Worm (Caenorhabditis elegans) whole organism, L3 larva: ENCODE data around the gene exc-1.

Experiments used
- R02D3.7 ChIP-seq: fragments of 150-350 bp; optimal IDR thresholded peaks from 2 replicates; lab custom pipeline; 2014; ENCODE audit warnings: missing biosample characterization, missing genetic modification characterization
- ZK546.5 ChIP-seq: sonication (generic microtip); optimal IDR thresholded peaks from 2 replicates; lab custom pipeline; 2017; ENCODE audit warnings: missing biosample characterization, missing genetic modification characterization
- ama-1 ChIP-seq: fragments of 150-350 bp; optimal IDR thresholded peaks from 2 replicates; lab custom pipeline; 2018
- ceh-16 ChIP-seq: sonication (generic microtip); optimal IDR thresholded peaks from 2 replicates; lab custom pipeline; 2017; ENCODE audit warnings: missing biosample characterization, missing genetic modification characterization
- ceh-28 ChIP-seq: fragments of 150-350 bp; optimal IDR thresholded peaks from 2 replicates; lab custom pipeline; 2014; ENCODE audit warnings: missing biosample characterization, missing genetic modification reagents, missing genetic modification characterization
- ceh-82 ChIP-seq: fragments of 150-350 bp; optimal IDR thresholded peaks from 2 replicates; lab custom pipeline; 2014; ENCODE audit warnings: missing biosample characterization, missing genetic modification characterization
- ceh-9 ChIP-seq: sonication (generic microtip); optimal IDR thresholded peaks from 2 replicates; lab custom pipeline; 2018; ENCODE audit warnings: missing biosample characterization, missing genetic modification characterization
- daf-12 ChIP-seq: fragments of 150-350 bp; optimal IDR thresholded peaks from 2 replicates; lab custom pipeline; 2014; ENCODE audit warnings: missing biosample characterization, missing genetic modification reagents, missing genetic modification characterization
- egl-5 ChIP-seq: fragments of 150-350 bp; optimal IDR thresholded peaks from 2 replicates; lab custom pipeline; 2017; ENCODE audit warnings: missing biosample characterization, missing genetic modification reagents, missing genetic modification characterization, inconsistent platforms
- elt-2 ChIP-seq: sonication (generic microtip); optimal IDR thresholded peaks from 2 replicates; lab custom pipeline; 2016; ENCODE audit warnings: missing genetic modification reagents, mild to moderate bottlenecking, missing genetic modification characterization, missing compliant biosample characterization
- eor-1 ChIP-seq, 2 experiments: fragments of 150-350 bp; optimal IDR thresholded peaks; 2 replicates each; lab custom pipeline; 2014 to 2018; ENCODE audit warnings: missing biosample characterization in 2 of 2, missing genetic modification characterization in 2 of 2
- fkh-10 ChIP-seq: sonication (generic microtip); optimal IDR thresholded peaks from 2 replicates; lab custom pipeline; 2017; ENCODE audit warnings: missing biosample characterization, missing genetic modification reagents, missing genetic modification characterization
- fkh-2 ChIP-seq: fragments of 150-350 bp; optimal IDR thresholded peaks from 2 replicates; lab custom pipeline; 2014; ENCODE audit warnings: missing biosample characterization, missing genetic modification reagents, missing genetic modification characterization
- fos-1 ChIP-seq: fragments of 150-350 bp; optimal IDR thresholded peaks from 2 replicates; lab custom pipeline; 2014; ENCODE audit warnings: missing biosample characterization, missing genetic modification characterization
- hmg-11 ChIP-seq: sonication (generic microtip); optimal IDR thresholded peaks from 2 replicates; lab custom pipeline; 2016; ENCODE audit warnings: missing genetic modification characterization, missing compliant biosample characterization
- lin-15B ChIP-seq: fragments of 150-350 bp; optimal IDR thresholded peaks from 2 replicates; lab custom pipeline; 2014; ENCODE audit warnings: missing biosample characterization, missing genetic modification characterization
- lin-39 ChIP-seq: fragments of 150-350 bp; optimal IDR thresholded peaks from 2 replicates; lab custom pipeline; 2018; ENCODE audit warnings: missing biosample characterization, missing genetic modification reagents, missing genetic modification characterization
- lsy-12 ChIP-seq: sonication (generic microtip); optimal IDR thresholded peaks from 2 replicates; lab custom pipeline; 2016; ENCODE audit warnings: mild to moderate bottlenecking, missing genetic modification characterization, missing compliant biosample characterization
- mml-1 ChIP-seq: fragments of 150-350 bp; sonication (generic microtip); optimal IDR thresholded peaks from 3 replicates; lab custom pipeline; 2014; ENCODE audit warnings: missing biosample characterization, missing genetic modification characterization
- nfya-1 ChIP-seq: sonication (generic microtip); optimal IDR thresholded peaks from 2 replicates; lab custom pipeline; 2017; ENCODE audit warnings: missing genetic modification characterization, mild to moderate bottlenecking, missing compliant biosample characterization, antibody characterized with exemption, moderate library complexity; ENCODE audit not compliant: insufficient read depth
- nhr-11 ChIP-seq: fragments of 150-350 bp; optimal IDR thresholded peaks from 2 replicates; lab custom pipeline; 2014; ENCODE audit warnings: missing biosample characterization, missing genetic modification characterization
- nhr-12 ChIP-seq: fragments of 150-350 bp; optimal IDR thresholded peaks from 2 replicates; lab custom pipeline; 2014; ENCODE audit warnings: missing biosample characterization, missing genetic modification characterization
- nhr-23 ChIP-seq: fragments of 150-350 bp; optimal IDR thresholded peaks from 2 replicates; lab custom pipeline; 2014; ENCODE audit warnings: missing biosample characterization, missing genetic modification reagents, missing genetic modification characterization
- nhr-237 ChIP-seq: fragments of 150-350 bp; optimal IDR thresholded peaks from 2 replicates; lab custom pipeline; 2014; ENCODE audit warnings: missing biosample characterization, missing genetic modification characterization
- nhr-25 ChIP-seq: sonication (generic microtip); optimal IDR thresholded peaks from 2 replicates; lab custom pipeline; 2017; ENCODE audit warnings: missing biosample characterization, missing genetic modification characterization
- nhr-28 ChIP-seq: fragments of 150-350 bp; optimal IDR thresholded peaks from 2 replicates; lab custom pipeline; 2014; ENCODE audit warnings: missing biosample characterization, missing genetic modification characterization
- nhr-67 ChIP-seq: fragments of 150-350 bp; optimal IDR thresholded peaks from 2 replicates; lab custom pipeline; 2014; ENCODE audit warnings: missing biosample characterization, missing genetic modification characterization
- nhr-76 ChIP-seq: fragments of 150-350 bp; sonication (generic microtip); optimal IDR thresholded peaks from 5 replicates; lab custom pipeline; 2014; ENCODE audit warnings: missing biosample characterization, missing genetic modification characterization
- nhr-77 ChIP-seq: fragments of 150-350 bp; optimal IDR thresholded peaks from 2 replicates; lab custom pipeline; 2014; ENCODE audit warnings: missing biosample characterization, missing genetic modification characterization
- pha-4 ChIP-seq: fragments of 150-350 bp; optimal IDR thresholded peaks from 2 replicates; lab custom pipeline; 2014; ENCODE audit warnings: missing biosample characterization, missing genetic modification reagents, missing genetic modification characterization
- pqm-1 ChIP-seq: fragments of 150-350 bp; optimal IDR thresholded peaks from 2 replicates; lab custom pipeline; 2017; ENCODE audit warnings: missing biosample characterization, missing genetic modification characterization, inconsistent platforms
- sea-2 ChIP-seq: fragments of 150-350 bp; sonication (generic microtip); optimal IDR thresholded peaks from 4 replicates; lab custom pipeline; 2014; ENCODE audit warnings: missing biosample characterization, missing genetic modification reagents, missing genetic modification characterization
- snpc-4 ChIP-seq: fragments of 150-350 bp; optimal IDR thresholded peaks from 2 replicates; lab custom pipeline; 2014; ENCODE audit warnings: missing biosample characterization, missing genetic modification characterization
- tbx-2 ChIP-seq: sonication (generic microtip); optimal IDR thresholded peaks from 2 replicates; lab custom pipeline; 2016; ENCODE audit warnings: mild to moderate bottlenecking, missing genetic modification characterization, missing compliant biosample characterization
- unc-39 ChIP-seq: sonication (generic microtip); optimal IDR thresholded peaks from 4 replicates; lab custom pipeline; 2017; ENCODE audit warnings: missing biosample characterization, missing genetic modification characterization
- unc-62 ChIP-seq: fragments of 150-350 bp; sonication (generic microtip); optimal IDR thresholded peaks from 4 replicates; lab custom pipeline; 2014; ENCODE audit warnings: missing biosample characterization, missing genetic modification reagents, missing genetic modification characterization
- zag-1 ChIP-seq: fragments of 150-350 bp; optimal IDR thresholded peaks from 2 replicates; lab custom pipeline; 2014; ENCODE audit warnings: missing biosample characterization, missing genetic modification characterization
- ztf-4 ChIP-seq: fragments of 150-350 bp; optimal IDR thresholded peaks from 2 replicates; lab custom pipeline; 2014; ENCODE audit warnings: missing biosample characterization, missing genetic modification characterization

Gene exc-1

DNA sequence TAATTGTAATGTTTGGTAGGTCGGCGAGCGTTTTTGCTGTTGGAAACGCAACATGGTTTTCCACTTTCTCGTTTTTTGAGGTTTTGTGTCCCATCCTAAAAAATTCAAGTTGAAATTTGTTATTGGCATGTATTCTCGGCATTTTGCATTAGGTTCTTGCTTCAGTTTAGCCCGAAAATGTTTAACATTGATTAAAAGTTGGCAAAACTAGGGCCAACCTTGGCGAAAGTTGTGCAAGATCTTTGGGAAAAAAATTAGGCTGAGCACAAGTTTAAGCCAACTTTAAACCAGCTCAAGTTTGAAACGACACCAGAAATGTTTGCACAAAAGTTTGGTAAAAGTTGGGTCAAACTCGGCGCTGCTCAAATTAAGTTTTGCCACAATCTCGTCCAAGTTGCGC, at the start of gene exc-1:
Gene exc-1 (minus strand): TSS at position 101 of the 400 bp plus-strand sequence.
- TF ChIP-seq fos-1 (tag; lab: Kevin White, UChicago) (no peak), egl-5 (tag; lab: Kevin White, UChicago) (no peak), ama-1 (lab: Kevin White, UChicago) (no peak)

DNA sequence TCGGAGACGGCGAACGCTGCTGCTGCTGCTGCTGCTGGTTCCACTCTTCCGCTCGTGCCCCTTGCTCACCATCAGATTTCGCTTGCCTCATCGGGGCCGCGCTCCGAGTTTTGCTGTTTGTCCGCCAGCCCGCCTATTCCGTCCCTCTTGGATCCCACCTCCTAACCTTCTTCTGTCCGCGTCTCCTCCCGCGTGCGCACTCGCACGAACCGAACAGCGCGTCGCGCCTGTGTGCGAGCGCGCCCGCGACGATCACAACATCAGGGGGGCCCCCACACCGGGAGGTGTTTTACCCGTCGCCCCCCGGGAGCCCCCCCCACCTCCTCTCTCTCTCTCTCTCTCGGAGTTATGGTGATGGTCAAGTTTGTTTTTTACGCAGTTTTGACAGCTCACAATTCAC, 38.6 kb upstream of the exc-1 start:
- TF ChIP-seq lin-39, result peak; percentile 10
- TF ChIP-seq lsy-12 (tag; lab: Kevin White, UChicago), result no peak
- TF ChIP-seq ztf-4 (tag; lab: Kevin White, UChicago), result no peak
- TF ChIP-seq ZK546.5, result no peak
- no peak for TF ChIP-seq nhr-11 (tag; lab: Kevin White, UChicago)

ce11 chrX:15514547-15514946, 37.3 kb upstream of the exc-1 start:
- TF ChIP-seq hmg-11 (no peak), pqm-1 (tag; lab: Kevin White, UChicago) (no peak), nhr-25 (tag; lab: Kevin White, UChicago) (no peak), elt-2 (no peak), snpc-4 (tag; lab: Kevin White, UChicago) (no peak), nhr-28 (tag; lab: Kevin White, UChicago) (no peak), lin-15B (tag; lab: Kevin White, UChicago) (no peak), daf-12 (tag; lab: Kevin White, UChicago) (no peak), ama-1 (lab: Kevin White, UChicago) (no peak), fos-1 (tag; lab: Kevin White, UChicago) (no peak), nfya-1 (no peak), ceh-82 (tag; lab: Kevin White, UChicago) (no peak)

ce11 chrX:15509681-15510080, 32.5 kb upstream of the exc-1 start, which contains the start of gene eat-20:
Gene eat-20 (plus strand): TSS chrX:15510011.
- TF ChIP-seq nhr-25 (tag; lab: Kevin White, UChicago) (peak; percentile 46), unc-62 (GFP tag; lab: Kevin White, UChicago) (no peak), nhr-23 (tag; lab: Kevin White, UChicago) (peak; percentile 27), fkh-10 (GFP tag; lab: Kevin White, UChicago) (no peak), pqm-1 (tag; lab: Kevin White, UChicago) (no peak), nhr-11 (tag; lab: Kevin White, UChicago) (no peak)
- TF ChIP-seq, all 47 proteins: peak for 2

DNA sequence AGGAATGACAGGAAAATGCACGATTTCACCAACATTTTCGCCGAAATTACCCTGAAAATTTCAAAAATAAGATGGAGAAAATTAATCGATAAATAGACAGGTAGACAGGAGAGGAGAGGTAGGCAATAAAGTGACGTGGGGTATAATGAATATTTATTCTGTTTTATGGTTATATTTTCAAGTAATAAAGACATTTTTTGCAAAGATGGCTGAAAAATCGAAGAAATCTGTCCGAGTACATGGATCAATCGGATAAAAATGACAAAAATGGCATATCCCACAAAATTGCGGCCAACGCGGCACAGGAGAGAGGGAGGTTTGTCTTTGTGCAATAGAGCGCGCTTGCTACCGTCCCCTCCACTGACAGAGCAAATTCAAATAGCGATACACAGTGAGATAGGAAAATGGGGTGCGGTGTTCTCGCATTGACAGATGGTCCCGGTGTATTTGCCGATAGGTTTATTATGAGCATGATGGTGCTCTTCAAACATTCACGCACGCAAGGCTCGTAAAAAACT, 30.7 kb upstream of the exc-1 start, which contains the start of gene zipt-7.2:
Gene zipt-7.2 (minus strand): TSS at position 51 of the 518 bp plus-strand sequence.
- no peak for TF ChIP-seq nfya-1
- no peak for TF ChIP-seq sea-2 (GFP tag; lab: Kevin White, UChicago)
- no peak for TF ChIP-seq fos-1 (tag; lab: Kevin White, UChicago)
- no peak for TF ChIP-seq zag-1 (tag; lab: Kevin White, UChicago)
- peak; percentile 6 for TF ChIP-seq ceh-28 (tag; lab: Kevin White, UChicago)
- no peak for TF ChIP-seq nhr-76 (tag; lab: Kevin White, UChicago)
- peak; percentile 59 for TF ChIP-seq lin-39
- no peak for TF ChIP-seq nhr-237
- TF ChIP-seq ceh-9 (tag; lab: Kevin White, UChicago), result no peak
- TF ChIP-seq fkh-10 (GFP tag; lab: Kevin White, UChicago), result no peak
- TF ChIP-seq tbx-2 (tag; lab: Kevin White, UChicago), result no peak
- TF ChIP-seq pqm-1 (tag; lab: Kevin White, UChicago), result no peak
- TF ChIP-seq nhr-12, result no peak
- no peak for TF ChIP-seq nhr-23 (tag; lab: Kevin White, UChicago)
- TF ChIP-seq eor-1 (tag; optimal IDR thresholded peaks at IDR 0.05; lab: Kevin White, UChicago), result no peak
- no peak for TF ChIP-seq daf-12 (tag; lab: Kevin White, UChicago)
- TF ChIP-seq nhr-67 (tag; lab: Kevin White, UChicago), result no peak
- no peak for TF ChIP-seq pha-4
- TF ChIP-seq hmg-11, result peak; percentile 36
- no peak for TF ChIP-seq mml-1 (tag; lab: Kevin White, UChicago)
- no peak for TF ChIP-seq R02D3.7 (tag; lab: Kevin White, UChicago)
- no peak for TF ChIP-seq fkh-2 (tag; lab: Kevin White, UChicago)
- TF ChIP-seq egl-5 (tag; lab: Kevin White, UChicago), result no peak
- no peak for TF ChIP-seq unc-39 (tag; lab: Kevin White, UChicago)
- no peak for TF ChIP-seq ama-1 (lab: Kevin White, UChicago)
- no peak for TF ChIP-seq ztf-4 (tag; lab: Kevin White, UChicago)
- no peak for TF ChIP-seq snpc-4 (tag; lab: Kevin White, UChicago)
- no peak for TF ChIP-seq ceh-82 (tag; lab: Kevin White, UChicago)
- peak; percentile 41 for TF ChIP-seq lin-15B (tag; lab: Kevin White, UChicago)
- TF ChIP-seq nhr-77 (tag; lab: Kevin White, UChicago), result no peak
- no peak for TF ChIP-seq ceh-16 (tag; lab: Kevin White, UChicago)
- no peak for TF ChIP-seq elt-2
- no peak for TF ChIP-seq nhr-11 (tag; lab: Kevin White, UChicago)
